Worm (Caenorhabditis elegans): ENCODE measurements around the gene rpc-11.
A peak's percentile ranks its signal among the peaks of the same experiment; 100 is the strongest.

The rpc-11 gene

ce11 chrIV:1407507-1407906 is 2.3 kb downstream of the rpc-11 start:
- TF ChIP-seq Y55F3AM.14 (GFP tag; optimal IDR thresholded peaks at IDR 0.05) (no peak), crh-2 (tag; optimal IDR thresholded peaks at IDR 0.05) (no peak), nhr-11 (tag; optimal IDR thresholded peaks at IDR 0.05) (no peak), unc-55 (GFP tag; optimal IDR thresholded peaks at IDR 0.05) (no peak), nhr-12 (tag; optimal IDR thresholded peaks at IDR 0.05) (no peak), mdl-1 (tag; optimal IDR thresholded peaks at IDR 0.05) (no peak), nhr-77 (tag; optimal IDR thresholded peaks at IDR 0.05) (no peak)

DNA sequence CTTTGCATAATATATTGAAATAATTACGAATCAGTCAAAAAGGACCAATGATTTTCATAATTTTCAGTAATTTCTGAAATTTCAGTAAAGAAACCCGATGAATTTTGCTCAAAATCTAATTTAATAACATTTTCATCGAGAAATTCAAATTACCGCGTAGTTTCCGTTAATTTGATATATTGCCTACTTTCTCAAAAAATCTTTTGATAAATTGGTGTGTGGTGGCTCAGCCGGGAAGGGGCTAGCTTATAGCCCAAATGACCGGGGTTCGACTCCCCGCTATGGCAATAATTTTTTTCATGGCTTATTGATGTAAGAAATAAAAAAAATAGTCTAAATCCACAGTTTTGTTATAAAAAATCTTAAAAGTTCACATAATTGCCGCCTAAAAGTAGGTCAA is 2.8 kb downstream of the rpc-11 start:
- no peak for TF ChIP-seq elt-1 (tag; optimal IDR thresholded peaks at IDR 0.05)
- TF ChIP-seq skn-1 (tag; optimal IDR thresholded peaks at IDR 0.05), result no peak
- TF ChIP-seq unc-55 (GFP tag; optimal IDR thresholded peaks at IDR 0.05), result no peak
- TF ChIP-seq R02D3.7 (tag; optimal IDR thresholded peaks at IDR 0.05), result no peak
- no peak for TF ChIP-seq ztf-1 (GFP tag; conservative IDR thresholded peaks at IDR 0.05)
- no peak for TF ChIP-seq peb-1 (tag; optimal IDR thresholded peaks at IDR 0.05)
- TF ChIP-seq nhr-6 (tag; optimal IDR thresholded peaks at IDR 0.05), result no peak
- TF ChIP-seq aly-2 (tag; optimal IDR thresholded peaks at IDR 0.05), result no peak
- TF ChIP-seq mdl-1 (tag; optimal IDR thresholded peaks at IDR 0.05), result no peak
- no peak for TF ChIP-seq nhr-129 (tag; optimal IDR thresholded peaks at IDR 0.05)
- no peak for TF ChIP-seq ZK546.5 (tag; optimal IDR thresholded peaks at IDR 0.05)
- no peak for TF ChIP-seq fos-1 (tag; optimal IDR thresholded peaks at IDR 0.05)
- TF ChIP-seq nhr-10 (tag; optimal IDR thresholded peaks at IDR 0.05), result no peak
- TF ChIP-seq mab-5 (tag; optimal IDR thresholded peaks at IDR 0.05), result no peak
- TF ChIP-seq elt-3 (tag; optimal IDR thresholded peaks at IDR 0.05), result no peak

ce11 chrIV:1406267-1406666 is 3.6 kb downstream of the rpc-11 start, which contains the start of gene spp-31:
Gene spp-31, plus strand, starts transcription at chrIV:1406567.
- TF ChIP-seq peb-1 (tag; optimal IDR thresholded peaks at IDR 0.05), result no peak
- TF ChIP-seq ceh-16 (tag; optimal IDR thresholded peaks at IDR 0.05), result no peak
- no peak for TF ChIP-seq ama-1 (optimal IDR thresholded peaks at IDR 0.05)
- TF ChIP-seq mab-5 (tag; optimal IDR thresholded peaks at IDR 0.05), result no peak
- TF ChIP-seq ztf-1 (GFP tag; conservative IDR thresholded peaks at IDR 0.05), result no peak
- TF ChIP-seq unc-62 (GFP tag; optimal IDR thresholded peaks at IDR 0.05), result no peak
- TF ChIP-seq F13H6.1 (tag; optimal IDR thresholded peaks at IDR 0.05), result no peak

- TF ChIP-seq nhr-10 (tag; optimal IDR thresholded peaks at IDR 0.05) (no peak), ceh-82 (tag; optimal IDR thresholded peaks at IDR 0.05) (no peak), fos-1 (tag; optimal IDR thresholded peaks at IDR 0.05) (peak; percentile 35), ztf-4 (tag; optimal IDR thresholded peaks at IDR 0.05) (no peak), mbf-1 (tag; optimal IDR thresholded peaks at IDR 0.05) (no peak)
These were observed 4.1 kb downstream of the rpc-11 start for ce11 chrIV:1405780-1406179.

ce11 chrIV:1403960-1404359 is 5.9 kb downstream of the rpc-11 start:
- TF ChIP-seq lsy-2 (tag; optimal IDR thresholded peaks at IDR 0.05), result no peak
- no peak for TF ChIP-seq egl-27 (tag; optimal IDR thresholded peaks at IDR 0.05)
- no peak for TF ChIP-seq crh-2 (tag; optimal IDR thresholded peaks at IDR 0.05)
- no peak for TF ChIP-seq Y55F3AM.14 (GFP tag; optimal IDR thresholded peaks at IDR 0.05)
- no peak for TF ChIP-seq snpc-4 (tag; optimal IDR thresholded peaks at IDR 0.05)
- TF ChIP-seq ztf-11 (tag; optimal IDR thresholded peaks at IDR 0.05), result no peak
- peak; percentile 11 for TF ChIP-seq gmeb-1 (tag; optimal IDR thresholded peaks at IDR 0.05)

DNA sequence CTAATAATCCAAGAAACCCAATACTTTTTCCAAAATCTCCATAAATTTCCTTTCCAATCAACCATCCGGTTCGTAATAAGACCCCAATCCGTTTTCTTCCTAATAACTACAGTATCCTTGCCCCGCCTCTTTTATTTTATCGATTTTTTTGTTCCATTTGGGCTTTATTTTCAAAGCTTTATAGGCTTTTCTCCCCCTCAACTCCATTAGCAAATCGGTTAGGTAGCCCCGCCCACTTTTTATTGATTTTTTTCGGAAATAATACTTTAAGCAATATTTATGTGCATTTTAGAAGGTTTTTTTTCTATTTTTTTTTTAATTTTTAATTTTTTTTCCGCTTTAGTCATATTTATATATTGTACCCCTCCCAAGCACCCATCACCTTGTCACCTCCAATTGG is 9.8 kb downstream of the rpc-11 start:
- no peak for TF ChIP-seq elt-3 (tag; optimal IDR thresholded peaks at IDR 0.05)
- no peak for TF ChIP-seq dmd-4 (tag; optimal IDR thresholded peaks at IDR 0.05)
- no peak for TF ChIP-seq peb-1 (tag; optimal IDR thresholded peaks at IDR 0.05)
- TF ChIP-seq blmp-1 (tag; optimal IDR thresholded peaks at IDR 0.05; ENCODE audit: insufficient read depth), result no peak
- no peak for TF ChIP-seq ztf-1 (GFP tag; conservative IDR thresholded peaks at IDR 0.05)
- TF ChIP-seq nhr-11 (tag; optimal IDR thresholded peaks at IDR 0.05), result no peak
- no peak for TF ChIP-seq crh-2 (tag; optimal IDR thresholded peaks at IDR 0.05)
- no peak for TF ChIP-seq unc-62 (GFP tag; optimal IDR thresholded peaks at IDR 0.05)
- no peak for TF ChIP-seq Y55F3AM.14 (GFP tag; optimal IDR thresholded peaks at IDR 0.05)
- TF ChIP-seq lsy-2 (tag; optimal IDR thresholded peaks at IDR 0.05), result no peak
- no peak for TF ChIP-seq ceh-16 (tag; optimal IDR thresholded peaks at IDR 0.05)

Data from whole organism, L2 larva.